Worm (Caenorhabditis elegans): ENCODE data around the gene ham-1.

ham-1 gene

DNA sequence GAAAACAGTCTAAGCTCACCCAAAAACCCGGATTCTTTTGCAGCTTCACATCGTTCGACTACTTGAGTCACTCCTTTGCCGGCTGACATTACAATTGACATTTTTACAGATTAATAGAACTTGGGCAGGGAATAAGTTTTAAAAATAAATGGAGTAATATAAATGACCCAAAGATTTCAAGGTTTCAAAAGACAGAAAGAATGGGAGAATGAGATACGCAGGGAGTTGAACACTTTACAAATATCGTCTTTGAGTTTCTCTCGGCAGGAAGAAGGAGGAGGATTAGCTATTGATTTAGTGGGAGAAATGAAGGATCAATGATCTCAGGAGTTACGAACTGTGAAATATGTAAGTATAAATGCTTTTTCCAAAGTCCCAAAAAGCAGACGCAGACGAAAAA, 44.0 kb downstream of the ham-1 start, which contains the start of gene K08E7.8:
K08E7.8 (minus strand) TSS at position 101 of the 400 bp plus-strand sequence.
- TF ChIP-seq lin-11 (tag; optimal IDR thresholded peaks at IDR 0.05) (no peak), gmeb-2 (tag; optimal IDR thresholded peaks at IDR 0.05) (no peak), ahr-1 (tag; optimal IDR thresholded peaks at IDR 0.05) (no peak), unc-3 (GFP tag; conservative IDR thresholded peaks at IDR 0.05) (no peak), unc-3 (tag; optimal IDR thresholded peaks at IDR 0.05) (no peak), pqm-1 (tag; optimal IDR thresholded peaks at IDR 0.05) (no peak), pha-4 (tag; optimal IDR thresholded peaks at IDR 0.05) (no peak), lim-6 (tag; optimal IDR thresholded peaks at IDR 0.05) (no peak), pag-3 (tag; optimal IDR thresholded peaks at IDR 0.05; ENCODE audit: borderline replicate concordance) (no peak), ceh-18 (tag; optimal IDR thresholded peaks at IDR 0.05) (no peak), nhr-232 (tag; optimal IDR thresholded peaks at IDR 0.05) (no peak), odd-2 (tag; optimal IDR thresholded peaks at IDR 0.05) (no peak), pat-9 (tag; optimal IDR thresholded peaks at IDR 0.05) (no peak), ref-2 (tag; optimal IDR thresholded peaks at IDR 0.05) (no peak), unc-55 (GFP tag; optimal IDR thresholded peaks at IDR 0.05) (no peak), fkh-6 (tag; optimal IDR thresholded peaks at IDR 0.05) (no peak)

DNA sequence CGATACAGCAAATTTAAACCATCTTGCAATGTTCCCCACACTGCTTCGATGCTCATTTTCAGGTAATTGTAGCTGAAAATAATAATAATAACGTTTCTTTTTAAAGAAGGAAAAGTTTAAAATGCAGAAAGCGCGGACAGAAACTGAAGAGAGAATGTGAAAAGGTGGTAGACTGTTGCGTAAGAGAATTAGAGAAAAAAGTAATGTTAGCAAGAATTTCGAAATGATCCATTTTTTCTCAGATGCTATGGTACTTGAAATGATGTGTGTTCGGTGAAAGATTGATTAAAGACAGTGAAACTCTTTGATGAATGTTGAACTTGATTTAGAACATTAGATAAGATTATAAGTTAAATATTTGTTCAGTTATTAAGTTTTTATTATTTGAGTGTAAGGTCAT, 48.4 kb downstream of the ham-1 start, which contains the start of gene cul-6:
cul-6 (minus strand) TSS at position 79 of the 400 bp plus-strand sequence.
- no peak for TF ChIP-seq Y22D7AL.16 (tag; optimal IDR thresholded peaks at IDR 0.05)
- TF ChIP-seq C08G9.2 (tag; optimal IDR thresholded peaks at IDR 0.05) = no peak
- TF ChIP-seq T23F11.4 (GFP tag; optimal IDR thresholded peaks at IDR 0.05) = no peak
- no peak for TF ChIP-seq K02D7.2 (tag; optimal IDR thresholded peaks at IDR 0.05)
- TF ChIP-seq ceh-9 (tag; optimal IDR thresholded peaks at IDR 0.05) = no peak
- no peak for TF ChIP-seq pag-3 (tag; optimal IDR thresholded peaks at IDR 0.05; ENCODE audit: borderline replicate concordance)
- no peak for TF ChIP-seq ceh-30 (tag; optimal IDR thresholded peaks at IDR 0.05)
- TF ChIP-seq fax-1 (tag; optimal IDR thresholded peaks at IDR 0.05) = no peak
- no peak for TF ChIP-seq mec-3 (tag; optimal IDR thresholded peaks at IDR 0.05; ENCODE audit: borderline replicate concordance)
- no peak for TF ChIP-seq dve-1 (tag; optimal IDR thresholded peaks at IDR 0.05)
- no peak for TF ChIP-seq elt-2 (tag; optimal IDR thresholded peaks at IDR 0.05)

- TF ChIP-seq elt-2 (tag; optimal IDR thresholded peaks at IDR 0.05) (no peak), pax-1 (tag; optimal IDR thresholded peaks at IDR 0.05) (no peak), unc-86 (tag; optimal IDR thresholded peaks at IDR 0.05) (peak; percentile 0), unc-42 (tag; optimal IDR thresholded peaks at IDR 0.05) (peak; percentile 73), dve-1 (tag; optimal IDR thresholded peaks at IDR 0.05) (peak; percentile 60), che-1 (tag; optimal IDR thresholded peaks at IDR 0.05) (peak; percentile 66), hlh-6 (tag; optimal IDR thresholded peaks at IDR 0.05) (peak; percentile 64), fkh-10 (GFP tag; optimal IDR thresholded peaks at IDR 0.05) (no peak), lin-11 (tag; optimal IDR thresholded peaks at IDR 0.05) (peak; percentile 59), ztf-16 (tag; optimal IDR thresholded peaks at IDR 0.05) (peak; percentile 25), ama-1 (optimal IDR thresholded peaks at IDR 0.05) (no peak), pros-1 (tag; optimal IDR thresholded peaks at IDR 0.05) (no peak), ceh-30 (tag; optimal IDR thresholded peaks at IDR 0.05) (no peak), C08G9.2 (tag; optimal IDR thresholded peaks at IDR 0.05) (peak; percentile 70), pha-4 (tag; optimal IDR thresholded peaks at IDR 0.05) (no peak), sox-4 (tag; optimal IDR thresholded peaks at IDR 0.05) (peak; percentile 82), hlh-8 (tag; optimal IDR thresholded peaks at IDR 0.05) (peak; percentile 41), lim-6 (tag; optimal IDR thresholded peaks at IDR 0.05) (no peak), ceh-6 (GFP tag; optimal IDR thresholded peaks at IDR 0.05) (peak; percentile 69), zip-5 (tag; optimal IDR thresholded peaks at IDR 0.05) (peak; percentile 79), madf-2 (tag; optimal IDR thresholded peaks at IDR 0.05) (peak; percentile 38), T23F11.4 (GFP tag; optimal IDR thresholded peaks at IDR 0.05) (peak; percentile 74), tbx-7 (tag; optimal IDR thresholded peaks at IDR 0.05) (peak; percentile 17), C38D4.7 (GFP tag; optimal IDR thresholded peaks at IDR 0.05) (peak; percentile 47), mec-3 (tag; optimal IDR thresholded peaks at IDR 0.05; ENCODE audit: borderline replicate concordance) (peak; percentile 50), ceh-14 (tag; optimal IDR thresholded peaks at IDR 0.05) (peak; percentile 89), rnt-1 (tag; optimal IDR thresholded peaks at IDR 0.05) (peak; percentile 92), pag-3 (tag; optimal IDR thresholded peaks at IDR 0.05; ENCODE audit: borderline replicate concordance) (peak; percentile 49), K09A11.1 (tag; optimal IDR thresholded peaks at IDR 0.05; ENCODE audit: insufficient read depth) (peak; percentile 22), ceh-22 (tag; optimal IDR thresholded peaks at IDR 0.05) (no peak), F13H6.1 (tag; optimal IDR thresholded peaks at IDR 0.05) (peak; percentile 83), fkh-6 (tag; optimal IDR thresholded peaks at IDR 0.05) (peak; percentile 68), hlh-15 (tag; optimal IDR thresholded peaks at IDR 0.05) (peak; percentile 25), ceh-45 (GFP tag; IDR thresholded peaks at IDR 0.05) (peak; percentile 92), gmeb-2 (tag; optimal IDR thresholded peaks at IDR 0.05) (peak; percentile 58)
These were observed 52.6 kb downstream of the ham-1 start for ce11 chrIV:12594574-12594973.

Data from whole organism, late embryonic.